Fruit fly (Drosophila melanogaster): ENCODE results near the gene grp.

The grp gene

DNA sequence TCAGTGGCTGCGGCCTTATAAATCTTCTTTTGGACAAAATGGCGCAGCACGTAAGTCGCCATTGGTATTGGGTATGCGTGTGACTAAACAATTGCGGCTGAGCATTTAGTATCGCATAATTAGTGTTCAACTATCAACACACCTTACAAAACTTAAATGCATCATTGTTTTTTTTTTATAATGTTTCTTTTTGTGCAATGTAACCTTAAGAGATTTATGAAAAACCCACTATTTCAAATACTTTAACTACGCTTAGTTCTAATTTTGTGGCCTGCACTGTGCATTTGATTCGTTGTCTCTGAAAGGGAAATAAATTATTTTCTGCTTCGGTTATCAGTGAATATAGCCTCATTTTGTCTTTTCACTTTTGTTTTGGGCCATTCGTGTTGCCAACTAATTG, 35.9 kb upstream of the grp start (continued):
- no peak for TF ChIP-seq CG2129 (GFP tag; IDR thresholded peaks at IDR 0.05; ENCODE audit: partially characterized antibody)
- peak; percentile 52 for TF ChIP-seq HmgZ (tag; optimal IDR thresholded peaks at IDR 0.05)
- TF ChIP-seq BtbVII (GFP tag; optimal IDR thresholded peaks at IDR 0.05): peak; percentile 69
- TF ChIP-seq hth (optimal IDR thresholded peaks at IDR 0.05): no peak
- peak; percentile 47; the same call in 1 of the 3 replicates for TF ChIP-seq CG2199 (GFP tag; IDR thresholded peaks at IDR 0.05)
- peak; percentile 82 for TF ChIP-seq PHDP (tag; optimal IDR thresholded peaks at IDR 0.05)
- no peak for TF ChIP-seq CG5953 (GFP tag; IDR thresholded peaks at IDR 0.05)
- TF ChIP-seq CG34376 (GFP tag; optimal IDR thresholded peaks at IDR 0.05): no peak
- 0 out of 3 replicates have a peak, but pooled peaks have one; percentile 29 for TF ChIP-seq CG7357 (GFP tag; IDR thresholded peaks at IDR 0.05)
- TF ChIP-seq CG7556 (GFP tag; optimal IDR thresholded peaks at IDR 0.05): peak; percentile 65
- TF ChIP-seq CG3407 (GFP tag; optimal IDR thresholded peaks at IDR 0.05): peak; percentile 7
- TF ChIP-seq E2f2 (GFP tag; IDR thresholded peaks at IDR 0.05): peak; percentile 27; the same call in 1 of the 2 replicates
- TF ChIP-seq Doc2 (GFP tag; IDR thresholded peaks at IDR 0.05): no peak
- TF ChIP-seq ttk (GFP tag; IDR thresholded peaks at IDR 0.05): peak; percentile 60; the same call in 1 of the 2 replicates
- TF ChIP-seq Drgx (GFP tag; IDR thresholded peaks at IDR 0.05): peak; percentile 58
- peak; percentile 54; the same call in 1 of the 2 replicates for TF ChIP-seq Awh (GFP tag; IDR thresholded peaks at IDR 0.05)
- TF ChIP-seq CG11504 (tag; optimal IDR thresholded peaks at IDR 0.05): peak; percentile 78
- TF ChIP-seq Dp (GFP tag; optimal IDR thresholded peaks at IDR 0.05): no peak
- TF ChIP-seq Hr78 (GFP tag; optimal IDR thresholded peaks at IDR 0.05): no peak
- no peak for TF ChIP-seq Dfd (GFP tag; optimal IDR thresholded peaks at IDR 0.05)
- TF ChIP-seq aop (GFP tag; IDR thresholded peaks at IDR 0.05): no peak
- TF ChIP-seq ken (GFP tag; IDR thresholded peaks at IDR 0.05): peak; percentile 59; the same call in 2 of the 3 replicates
- TF ChIP-seq her (GFP tag; optimal IDR thresholded peaks at IDR 0.05): no peak
- peak; percentile 72 for TF ChIP-seq dysf (GFP tag; IDR thresholded peaks at IDR 0.05)
- TF ChIP-seq Six4 (GFP tag; optimal IDR thresholded peaks at IDR 0.05): peak; percentile 23
- no peak for TF ChIP-seq zen2 (GFP tag; IDR thresholded peaks at IDR 0.05; ENCODE audit: partially characterized antibody)
- TF ChIP-seq insv (GFP tag; optimal IDR thresholded peaks at IDR 0.05): no peak
- peak; percentile 46 for TF ChIP-seq CG7271 (tag; optimal IDR thresholded peaks at IDR 0.05)
- no peak for TF ChIP-seq Nf-YC (tag; optimal IDR thresholded peaks at IDR 0.05)
- no peak for TF ChIP-seq CG17802 (tag; optimal IDR thresholded peaks at IDR 0.05)
- TF ChIP-seq CG4730 (GFP tag; IDR thresholded peaks at IDR 0.05): no peak
- peak; percentile 44 for TF ChIP-seq CG9609 (GFP tag; optimal IDR thresholded peaks at IDR 0.05)
- TF ChIP-seq Optix (GFP tag; IDR thresholded peaks at IDR 0.05): no peak
- peak; percentile 38 for TF ChIP-seq CG13624 (GFP tag; optimal IDR thresholded peaks at IDR 0.05)
- peak; percentile 51 for TF ChIP-seq bab2 (GFP tag; optimal IDR thresholded peaks at IDR 0.05)
- TF ChIP-seq CG3847 (GFP tag; IDR thresholded peaks at IDR 0.05): no peak; the same call in 1 of the 2 replicates
- TF ChIP-seq CG4617 (GFP tag; optimal IDR thresholded peaks at IDR 0.05; ENCODE audit: borderline replicate concordance): no peak
- TF ChIP-seq CG12236 (GFP tag; optimal IDR thresholded peaks at IDR 0.05): peak; percentile 6
- no peak for TF ChIP-seq Mad (GFP tag; optimal IDR thresholded peaks at IDR 0.05)
- 0 out of 2 replicates have a peak, but pooled peaks have one; percentile 29 for TF ChIP-seq CG6272 (GFP tag; IDR thresholded peaks at IDR 0.05)
- TF ChIP-seq Poxn (GFP tag; IDR thresholded peaks at IDR 0.05): no peak
- no peak for TF ChIP-seq dan (GFP tag; IDR thresholded peaks at IDR 0.05)
- TF ChIP-seq CG3838 (GFP tag; optimal IDR thresholded peaks at IDR 0.05): no peak
- TF ChIP-seq Hsf (GFP tag; optimal IDR thresholded peaks at IDR 0.05): peak; percentile 66
- 0 out of 3 replicates have a peak, but pooled peaks have one; percentile 46 for TF ChIP-seq H15 (GFP tag; IDR thresholded peaks at IDR 0.05)
- peak; percentile 16 for TF ChIP-seq CG12744 (GFP tag; optimal IDR thresholded peaks at IDR 0.05)
- TF ChIP-seq Jarid2 (GFP tag; optimal IDR thresholded peaks at IDR 0.05): peak; percentile 23
- peak; percentile 12 for TF ChIP-seq Usf (GFP tag; optimal IDR thresholded peaks at IDR 0.05)
- no peak for TF ChIP-seq Elba2 (GFP tag; optimal IDR thresholded peaks at IDR 0.05)
- TF ChIP-seq CG18262 (tag; optimal IDR thresholded peaks at IDR 0.05): peak; percentile 53
- TF ChIP-seq CG31388 (GFP tag; optimal IDR thresholded peaks at IDR 0.05): peak; percentile 33
- TF ChIP-seq CG4820 (GFP tag; optimal IDR thresholded peaks at IDR 0.05): peak; percentile 34
